Worm (Caenorhabditis elegans) whole organism, L3 larva: Measurements from ENCODE around the gene srt-18.

Experiments
- ZK546.5 ChIP-seq: sonication (generic microtip); optimal IDR thresholded peaks from 2 replicates; lab custom pipeline; 2017; ENCODE audit warnings: missing biosample characterization, missing genetic modification characterization
- ama-1 ChIP-seq: fragments of 150-350 bp; optimal IDR thresholded peaks from 2 replicates; lab custom pipeline; 2018
- ceh-16 ChIP-seq: sonication (generic microtip); optimal IDR thresholded peaks from 2 replicates; lab custom pipeline; 2017; ENCODE audit warnings: missing biosample characterization, missing genetic modification characterization
- ceh-28 ChIP-seq: fragments of 150-350 bp; optimal IDR thresholded peaks from 2 replicates; lab custom pipeline; 2014; ENCODE audit warnings: missing biosample characterization, missing genetic modification reagents, missing genetic modification characterization
- ceh-82 ChIP-seq: fragments of 150-350 bp; optimal IDR thresholded peaks from 2 replicates; lab custom pipeline; 2014; ENCODE audit warnings: missing biosample characterization, missing genetic modification characterization
- egl-27 ChIP-seq: sonication (generic microtip); optimal IDR thresholded peaks from 4 replicates; lab custom pipeline; 2017; ENCODE audit warnings: missing biosample characterization, missing genetic modification reagents, missing genetic modification characterization
- egl-5 ChIP-seq: fragments of 150-350 bp; optimal IDR thresholded peaks from 2 replicates; lab custom pipeline; 2017; ENCODE audit warnings: missing biosample characterization, missing genetic modification reagents, missing genetic modification characterization, inconsistent platforms
- elt-1 ChIP-seq: fragments of 150-350 bp; optimal IDR thresholded peaks from 2 replicates; lab custom pipeline; 2014; ENCODE audit warnings: missing biosample characterization, missing genetic modification characterization
- elt-2 ChIP-seq: sonication (generic microtip); optimal IDR thresholded peaks from 2 replicates; lab custom pipeline; 2016; ENCODE audit warnings: missing genetic modification reagents, mild to moderate bottlenecking, missing genetic modification characterization, missing compliant biosample characterization
- elt-3 ChIP-seq, 3 experiments: fragments of 150-350 bp in 1 of 3; sonication (generic microtip) in 2 of 3; optimal IDR thresholded peaks; 2 replicates in 2 of 3; 4 replicates in 1 of 3; lab custom pipeline; 2014 to 2017; ENCODE audit warnings: missing biosample characterization in 3 of 3, missing genetic modification characterization in 3 of 3
- fkh-10 ChIP-seq: sonication (generic microtip); optimal IDR thresholded peaks from 2 replicates; lab custom pipeline; 2017; ENCODE audit warnings: missing biosample characterization, missing genetic modification reagents, missing genetic modification characterization
- fkh-2 ChIP-seq: fragments of 150-350 bp; optimal IDR thresholded peaks from 2 replicates; lab custom pipeline; 2014; ENCODE audit warnings: missing biosample characterization, missing genetic modification reagents, missing genetic modification characterization
- jun-1 ChIP-seq: fragments of 150-350 bp; optimal IDR thresholded peaks from 2 replicates; lab custom pipeline; 2014; ENCODE audit warnings: missing biosample characterization, missing genetic modification reagents, missing genetic modification characterization
- lin-15B ChIP-seq: fragments of 150-350 bp; optimal IDR thresholded peaks from 2 replicates; lab custom pipeline; 2014; ENCODE audit warnings: missing biosample characterization, missing genetic modification characterization
- lin-39 ChIP-seq: fragments of 150-350 bp; optimal IDR thresholded peaks from 2 replicates; lab custom pipeline; 2018; ENCODE audit warnings: missing biosample characterization, missing genetic modification reagents, missing genetic modification characterization
- mdl-1 ChIP-seq: fragments of 150-350 bp; optimal IDR thresholded peaks from 2 replicates; lab custom pipeline; 2014; ENCODE audit warnings: missing biosample characterization, missing genetic modification characterization
- mml-1 ChIP-seq: fragments of 150-350 bp; sonication (generic microtip); optimal IDR thresholded peaks from 3 replicates; lab custom pipeline; 2014; ENCODE audit warnings: missing biosample characterization, missing genetic modification characterization
- nhr-11 ChIP-seq: fragments of 150-350 bp; optimal IDR thresholded peaks from 2 replicates; lab custom pipeline; 2014; ENCODE audit warnings: missing biosample characterization, missing genetic modification characterization
- nhr-12 ChIP-seq: fragments of 150-350 bp; optimal IDR thresholded peaks from 2 replicates; lab custom pipeline; 2014; ENCODE audit warnings: missing biosample characterization, missing genetic modification characterization
- nhr-23 ChIP-seq: fragments of 150-350 bp; optimal IDR thresholded peaks from 2 replicates; lab custom pipeline; 2014; ENCODE audit warnings: missing biosample characterization, missing genetic modification reagents, missing genetic modification characterization
- nhr-237 ChIP-seq: fragments of 150-350 bp; optimal IDR thresholded peaks from 2 replicates; lab custom pipeline; 2014; ENCODE audit warnings: missing biosample characterization, missing genetic modification characterization
- nhr-25 ChIP-seq: sonication (generic microtip); optimal IDR thresholded peaks from 2 replicates; lab custom pipeline; 2017; ENCODE audit warnings: missing biosample characterization, missing genetic modification characterization
- nhr-28 ChIP-seq: fragments of 150-350 bp; optimal IDR thresholded peaks from 2 replicates; lab custom pipeline; 2014; ENCODE audit warnings: missing biosample characterization, missing genetic modification characterization
- nhr-43 ChIP-seq: sonication (generic microtip); optimal IDR thresholded peaks from 2 replicates; lab custom pipeline; 2016; ENCODE audit warnings: mild to moderate bottlenecking, missing genetic modification characterization, missing compliant biosample characterization; ENCODE audit not compliant: poor library complexity, severe bottlenecking
- nhr-67 ChIP-seq: fragments of 150-350 bp; optimal IDR thresholded peaks from 2 replicates; lab custom pipeline; 2014; ENCODE audit warnings: missing biosample characterization, missing genetic modification characterization
- nhr-76 ChIP-seq: fragments of 150-350 bp; sonication (generic microtip); optimal IDR thresholded peaks from 5 replicates; lab custom pipeline; 2014; ENCODE audit warnings: missing biosample characterization, missing genetic modification characterization
- nhr-77 ChIP-seq: fragments of 150-350 bp; optimal IDR thresholded peaks from 2 replicates; lab custom pipeline; 2014; ENCODE audit warnings: missing biosample characterization, missing genetic modification characterization
- pha-4 ChIP-seq: fragments of 150-350 bp; optimal IDR thresholded peaks from 2 replicates; lab custom pipeline; 2014; ENCODE audit warnings: missing biosample characterization, missing genetic modification reagents, missing genetic modification characterization
- pqm-1 ChIP-seq: fragments of 150-350 bp; optimal IDR thresholded peaks from 2 replicates; lab custom pipeline; 2017; ENCODE audit warnings: missing biosample characterization, missing genetic modification characterization, inconsistent platforms
- sea-2 ChIP-seq: fragments of 150-350 bp; sonication (generic microtip); optimal IDR thresholded peaks from 4 replicates; lab custom pipeline; 2014; ENCODE audit warnings: missing biosample characterization, missing genetic modification reagents, missing genetic modification characterization
- snpc-4 ChIP-seq: fragments of 150-350 bp; optimal IDR thresholded peaks from 2 replicates; lab custom pipeline; 2014; ENCODE audit warnings: missing biosample characterization, missing genetic modification characterization
- tbx-2 ChIP-seq: sonication (generic microtip); optimal IDR thresholded peaks from 2 replicates; lab custom pipeline; 2016; ENCODE audit warnings: mild to moderate bottlenecking, missing genetic modification characterization, missing compliant biosample characterization
- unc-39 ChIP-seq: sonication (generic microtip); optimal IDR thresholded peaks from 4 replicates; lab custom pipeline; 2017; ENCODE audit warnings: missing biosample characterization, missing genetic modification characterization
- unc-62 ChIP-seq: fragments of 150-350 bp; sonication (generic microtip); optimal IDR thresholded peaks from 4 replicates; lab custom pipeline; 2014; ENCODE audit warnings: missing biosample characterization, missing genetic modification reagents, missing genetic modification characterization
- zag-1 ChIP-seq: fragments of 150-350 bp; optimal IDR thresholded peaks from 2 replicates; lab custom pipeline; 2014; ENCODE audit warnings: missing biosample characterization, missing genetic modification characterization
- ztf-11 ChIP-seq: fragments of 150-350 bp; optimal IDR thresholded peaks from 2 replicates; lab custom pipeline; 2014; ENCODE audit warnings: missing biosample characterization, missing genetic modification characterization
- ztf-4 ChIP-seq: fragments of 150-350 bp; optimal IDR thresholded peaks from 2 replicates; lab custom pipeline; 2014; ENCODE audit warnings: missing biosample characterization, missing genetic modification characterization

The srt-18 gene

ce11 chrV:9049271-9049670, 33.8 kb upstream of the srt-18 start:
- TF ChIP-seq ztf-4 (tag; lab: Kevin White, UChicago) (no peak), nhr-11 (tag; lab: Kevin White, UChicago) (no peak), unc-39 (no peak), elt-2 (tag; lab: Kevin White, UChicago) (no peak), zag-1 (tag; lab: Kevin White, UChicago) (no peak), egl-27 (tag; lab: Kevin White, UChicago) (no peak), mml-1 (no peak), lin-15B (tag; lab: Kevin White, UChicago) (no peak), nhr-76 (tag; lab: Kevin White, UChicago) (no peak), fkh-2 (tag; lab: Kevin White, UChicago) (no peak)

DNA sequence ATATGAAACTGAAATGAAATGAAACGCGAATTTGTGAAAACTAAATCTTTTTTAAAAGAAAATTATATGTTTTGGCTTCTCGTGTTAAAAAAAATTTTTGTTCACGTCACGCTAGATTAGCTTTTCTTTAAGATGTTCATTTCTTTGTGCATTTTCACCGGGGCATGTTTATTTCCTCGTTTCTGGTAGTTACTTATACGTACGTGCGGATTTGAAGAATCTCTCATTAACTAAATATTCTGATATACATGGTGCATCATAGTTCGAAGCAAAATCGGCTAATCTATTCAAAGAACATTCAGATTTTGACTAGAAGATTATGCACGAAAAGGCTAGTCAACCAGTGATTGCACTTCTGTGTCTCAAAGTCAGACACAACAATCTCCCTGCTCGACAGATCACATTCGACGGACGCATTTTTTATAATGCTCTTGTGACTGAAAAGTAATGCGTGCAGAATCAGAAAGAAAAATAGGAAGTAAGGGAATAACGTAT, 32.2 kb upstream of the srt-18 start, which contains the start of gene C25E10.17:
Gene C25E10.17 (minus strand): TSS at position 51 of the 495 bp plus-strand sequence.
- TF ChIP-seq tbx-2: no peak
- TF ChIP-seq nhr-11 (tag; lab: Kevin White, UChicago): peak; percentile 23

ce11 chrV:9044871-9045270, 29.4 kb upstream of the srt-18 start, which contains the start of gene nhr-30:
Gene nhr-30 (plus strand): TSS chrV:9045171.
- TF ChIP-seq elt-1 (tag; lab: Kevin White, UChicago) (no peak), nhr-67 (tag; lab: Kevin White, UChicago) (no peak), ceh-28 (tag; lab: Kevin White, UChicago) (no peak), sea-2 (GFP tag; lab: Kevin White, UChicago) (no peak), ceh-16 (tag; lab: Kevin White, UChicago) (no peak), egl-5 (tag; lab: Kevin White, UChicago) (no peak), ztf-4 (tag; lab: Kevin White, UChicago) (no peak), fkh-10 (GFP tag; lab: Kevin White, UChicago) (no peak), tbx-2 (no peak), jun-1 (no peak), nhr-43 (tag; lab: Kevin White, UChicago) (no peak), egl-27 (tag; lab: Kevin White, UChicago) (no peak)
- TF ChIP-seq, all 47 proteins: peak for 0

DNA sequence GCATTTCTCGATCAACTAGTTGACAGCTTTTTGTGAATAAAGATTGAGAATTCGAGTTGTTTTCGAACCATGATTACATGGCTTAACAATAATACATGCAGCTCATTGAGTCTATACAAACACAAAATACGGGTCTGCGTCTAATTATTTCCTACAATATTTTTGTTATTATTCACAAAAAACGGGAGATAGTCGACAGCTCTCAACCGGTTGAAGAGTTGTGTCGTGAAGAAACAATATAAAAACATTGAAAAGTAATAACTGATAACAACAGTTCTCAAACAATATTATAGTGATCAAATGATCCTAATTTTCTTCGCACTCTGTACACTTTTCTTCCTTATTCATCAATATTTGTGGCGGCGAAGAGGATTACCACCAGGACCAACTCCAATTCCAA, 25.6 kb upstream of the srt-18 start, which contains the start of gene cyp-33B1:
Gene cyp-33B1 (plus strand): TSS at position 301 of the 400 bp plus-strand sequence.
- TF ChIP-seq nhr-28 (no peak), ztf-11 (tag; lab: Kevin White, UChicago) (no peak), fkh-2 (tag; lab: Kevin White, UChicago) (no peak), unc-39 (no peak), elt-3 (tag; optimal IDR thresholded peaks at IDR 0.05; lab: Kevin White, UChicago) (no peak), mdl-1 (tag; lab: Kevin White, UChicago) (no peak), pha-4 (tag; lab: Kevin White, UChicago) (no peak), ama-1 (lab: Kevin White, UChicago) (no peak), nhr-23 (tag; lab: Kevin White, UChicago) (no peak), nhr-77 (tag; lab: Kevin White, UChicago) (no peak), lin-39 (tag; lab: Kevin White, UChicago) (no peak), elt-2 (tag; lab: Kevin White, UChicago) (no peak), ztf-4 (tag; lab: Kevin White, UChicago) (no peak), ZK546.5 (tag; lab: Kevin White, UChicago) (no peak), pqm-1 (tag; lab: Kevin White, UChicago) (no peak), mml-1 (no peak), ceh-16 (tag; lab: Kevin White, UChicago) (no peak)
- TF ChIP-seq, all 47 proteins: peak for 0

ce11 chrV:9035685-9036084, 20.2 kb upstream of the srt-18 start, which contains the start of gene srsx-34:
Gene srsx-34 (plus strand): TSS chrV:9035985.
- TF ChIP-seq nhr-237 (tag; lab: Kevin White, UChicago) (no peak), sea-2 (GFP tag; lab: Kevin White, UChicago) (no peak), nhr-25 (tag; lab: Kevin White, UChicago) (no peak), unc-62 (GFP tag; lab: Kevin White, UChicago) (no peak), nhr-12 (tag; lab: Kevin White, UChicago) (no peak), jun-1 (no peak), ceh-82 (tag; lab: Kevin White, UChicago) (no peak), unc-39 (no peak), nhr-76 (tag; lab: Kevin White, UChicago) (no peak), snpc-4 (no peak), elt-3 (tag; optimal IDR thresholded peaks at IDR 0.05; lab: Kevin White, UChicago) (no peak), egl-5 (tag; lab: Kevin White, UChicago) (no peak)
